Worm (Caenorhabditis elegans) whole organism, young adult: ENCODE measurements around the gene K12H6.12.
A peak's percentile ranks its signal among the peaks of the same experiment; 100 is the strongest.

Source experiments
- B0035.1 ChIP-seq: sonication (generic microtip); optimal IDR thresholded peaks from 2 replicates; lab custom pipeline; 2016; ENCODE audit warnings: missing genetic modification characterization, mild to moderate bottlenecking, missing compliant biosample characterization, missing genotype, missing genetic modification reagents
- F37B4.10 ChIP-seq: fragments of 200-800 bp; sonication (Bioruptor generic); IDR thresholded peaks from 2 replicates; pipeline ENCODE4 v1.3.6; 2022; ENCODE audit warnings: missing genetic modification characterization, missing compliant biosample characterization
- F39B2.1 ChIP-seq: fragments of 200-800 bp; sonication (Bioruptor generic); IDR thresholded peaks from 2 replicates; pipeline ENCODE4 v1.3.6; 2022; ENCODE audit warnings: missing genetic modification reagents, missing genetic modification characterization, missing compliant biosample characterization
- K11D2.4 ChIP-seq: fragments of 200-800 bp; sonication (Bioruptor generic); IDR thresholded peaks from 2 replicates; pipeline ENCODE4 v1.3.6; 2022; ENCODE audit warnings: missing genetic modification reagents, missing genetic modification characterization, missing compliant biosample characterization
- T26A5.8 ChIP-seq: sonication (generic microtip); optimal IDR thresholded peaks from 2 replicates; lab custom pipeline; 2016; ENCODE audit warnings: missing genetic modification characterization, missing compliant biosample characterization
- ZK185.1 ChIP-seq: sonication (generic microtip); optimal IDR thresholded peaks from 2 replicates; lab custom pipeline; 2016; ENCODE audit warnings: mild to moderate bottlenecking, missing genetic modification characterization, missing compliant biosample characterization; ENCODE audit not compliant: poor library complexity, severe bottlenecking
- attf-3 ChIP-seq: fragments of 200-800 bp; sonication (Bioruptor generic); conservative IDR thresholded peaks from 2 replicates; pipeline ENCODE4 v1.3.6; 2022; ENCODE audit warnings: missing genetic modification reagents, missing genetic modification characterization, missing compliant biosample characterization
- attf-5 ChIP-seq: fragments of 200-800 bp; sonication (Bioruptor generic); optimal IDR thresholded peaks from 2 replicates; lab custom pipeline; 2018; ENCODE audit warnings: mild to moderate bottlenecking, missing genetic modification characterization, missing compliant biosample characterization
- ccch-3 ChIP-seq: fragments of 200-800 bp; sonication (Bioruptor generic); optimal IDR thresholded peaks from 2 replicates; lab custom pipeline; 2018; ENCODE audit warnings: mild to moderate bottlenecking, missing genetic modification characterization, missing compliant biosample characterization
- cebp-1 ChIP-seq, 2 experiments: fragments of 200-800 bp in 1 of 2; sonication (Bioruptor generic) in 1 of 2; sonication (generic microtip) in 1 of 2; IDR thresholded peaks in 1 of 2; optimal IDR thresholded peaks in 1 of 2; 2 replicates each; pipeline versions ENCODE4 v1.3.6 to Lab custom; 2017 to 2022; ENCODE audit warnings: missing compliant biosample characterization in 2 of 2, missing genetic modification characterization in 2 of 2, mild to moderate bottlenecking in 1 of 2, missing genetic modification reagents in 1 of 2, moderate library complexity in 1 of 2
- ceh-27 ChIP-seq: fragments of 200-800 bp; sonication (Bioruptor generic); optimal IDR thresholded peaks from 2 replicates; lab custom pipeline; 2018; ENCODE audit warnings: mild to moderate bottlenecking, missing genetic modification characterization, moderate library complexity, missing compliant biosample characterization
- ceh-58 ChIP-seq: fragments of 200-800 bp; sonication (Bioruptor generic); IDR thresholded peaks from 2 replicates; pipeline ENCODE4 v1.3.6; 2022; ENCODE audit warnings: missing genetic modification characterization, missing compliant biosample characterization
- ceh-79 ChIP-seq: sonication (generic microtip); optimal IDR thresholded peaks from 2 replicates; lab custom pipeline; 2017; ENCODE audit warnings: mild to moderate bottlenecking, missing genetic modification characterization, missing compliant biosample characterization
- ceh-91 ChIP-seq: fragments of 200-800 bp; sonication (Bioruptor generic); IDR thresholded peaks from 2 replicates; pipeline ENCODE4 v1.3.6; 2022; ENCODE audit warnings: missing genetic modification reagents, missing genetic modification characterization, missing compliant biosample characterization
- chd-7 ChIP-seq: sonication (generic microtip); optimal IDR thresholded peaks from 2 replicates; lab custom pipeline; 2016; ENCODE audit warnings: mild to moderate bottlenecking, missing genetic modification characterization, moderate library complexity, missing compliant biosample characterization
- dpl-1 ChIP-seq: fragments of 150-350 bp; optimal IDR thresholded peaks from 2 replicates; lab custom pipeline; 2014; ENCODE audit warnings: missing biosample characterization, missing genetic modification reagents, missing genetic modification characterization
- fkh-3 ChIP-seq: sonication (generic microtip); optimal IDR thresholded peaks from 2 replicates; lab custom pipeline; 2016; ENCODE audit warnings: mild to moderate bottlenecking, missing genetic modification characterization, missing compliant biosample characterization
- gei-17 ChIP-seq: fragments of 200-800 bp; sonication (Bioruptor generic); optimal IDR thresholded peaks from 2 replicates; lab custom pipeline; 2018; ENCODE audit warnings: mild to moderate bottlenecking, missing genetic modification characterization, missing compliant biosample characterization
- him-1 ChIP-seq: sonication (generic microtip); optimal IDR thresholded peaks from 2 replicates; lab custom pipeline; 2016; ENCODE audit warnings: missing genotype, missing genetic modification reagents, missing genetic modification characterization, missing compliant biosample characterization
- hlh-26 ChIP-seq: fragments of 200-800 bp; sonication (Bioruptor generic); conservative IDR thresholded peaks from 2 replicates; pipeline ENCODE4 v1.3.6; 2022; ENCODE audit warnings: missing genetic modification reagents, missing genetic modification characterization, missing compliant biosample characterization
- lag-1 ChIP-seq: fragments of 200-800 bp; sonication (Bioruptor generic); IDR thresholded peaks from 2 replicates; pipeline ENCODE4 v1.3.6; 2022; ENCODE audit warnings: missing genetic modification reagents, missing genetic modification characterization, missing compliant biosample characterization
- let-526 ChIP-seq: fragments of 200-800 bp; sonication (Bioruptor generic); IDR thresholded peaks from 2 replicates; pipeline ENCODE4 v1.3.6; 2022; ENCODE audit warnings: missing genetic modification reagents, missing genetic modification characterization, missing compliant biosample characterization
- madf-10 ChIP-seq: sonication (generic microtip); optimal IDR thresholded peaks from 2 replicates; lab custom pipeline; 2016; ENCODE audit warnings: mild to moderate bottlenecking, missing genetic modification characterization, missing compliant biosample characterization
- madf-3 ChIP-seq: fragments of 200-800 bp; sonication (Bioruptor generic); IDR thresholded peaks from 2 replicates; pipeline ENCODE4 v1.3.6; 2022; ENCODE audit warnings: missing genetic modification reagents, missing genetic modification characterization, missing compliant biosample characterization
- mel-28 ChIP-seq: sonication (generic microtip); optimal IDR thresholded peaks from 2 replicates; lab custom pipeline; 2016; ENCODE audit warnings: borderline replicate concordance, mild to moderate bottlenecking, missing genetic modification characterization, missing compliant biosample characterization
- mes-4 ChIP-seq: sonication (generic microtip); optimal IDR thresholded peaks from 2 replicates; lab custom pipeline; 2016; ENCODE audit warnings: missing genotype, missing genetic modification characterization, missing compliant biosample characterization
- mxl-1 ChIP-seq: sonication (generic microtip); optimal IDR thresholded peaks from 2 replicates; lab custom pipeline; 2016; ENCODE audit warnings: missing genetic modification characterization, missing compliant biosample characterization
- nfya-1 ChIP-seq: sonication (generic microtip); optimal IDR thresholded peaks from 2 replicates; lab custom pipeline; 2017; ENCODE audit warnings: antibody characterized with exemption, missing compliant biosample characterization, missing genetic modification characterization, borderline replicate concordance; ENCODE audit not compliant: insufficient read depth
- nfya-2 ChIP-seq: fragments of 200-800 bp; sonication (Bioruptor generic); IDR thresholded peaks from 2 replicates; pipeline ENCODE4 v1.3.6; 2022; ENCODE audit warnings: missing genetic modification reagents, missing genetic modification characterization, missing compliant biosample characterization
- nfyb-1 ChIP-seq: fragments of 200-800 bp; sonication (Bioruptor generic); IDR thresholded peaks from 2 replicates; pipeline ENCODE4 v1.3.6; 2022; ENCODE audit warnings: missing genetic modification reagents, missing genetic modification characterization, missing compliant biosample characterization
- nhr-80 ChIP-seq: sonication (generic microtip); optimal IDR thresholded peaks from 2 replicates; lab custom pipeline; 2016; ENCODE audit warnings: missing genetic modification characterization, missing compliant biosample characterization
- nhr-90 ChIP-seq: sonication (generic microtip); optimal IDR thresholded peaks from 2 replicates; lab custom pipeline; 2016; ENCODE audit warnings: missing genotype, mild to moderate bottlenecking, missing genetic modification characterization, missing compliant biosample characterization
- pha-4 ChIP-seq: fragments of 150-350 bp; sonication (generic microtip); optimal IDR thresholded peaks from 2 replicates; lab custom pipeline; 2014; ENCODE audit warnings: missing biosample characterization, missing genetic modification reagents, missing genetic modification characterization
- repo-1 ChIP-seq: sonication (generic microtip); optimal IDR thresholded peaks from 2 replicates; lab custom pipeline; 2017; ENCODE audit warnings: mild to moderate bottlenecking, missing genetic modification characterization, missing compliant biosample characterization
- rpc-1 ChIP-seq, 2 experiments: fragments of 150-350 bp in 1 of 2; sonication (generic microtip) in 1 of 2; optimal IDR thresholded peaks; 2 replicates each; lab custom pipeline; 2014 to 2018; ENCODE audit warnings: missing biosample characterization in 1 of 2, missing genetic modification characterization in 1 of 2, missing genetic modification reagents in 1 of 2, missing genotype in 1 of 2
- sdz-38 ChIP-seq: sonication (generic microtip); optimal IDR thresholded peaks from 2 replicates; lab custom pipeline; 2016; ENCODE audit warnings: missing genotype, missing genetic modification characterization, missing compliant biosample characterization
- sea-2 ChIP-seq: fragments of 200-800 bp; sonication (Bioruptor generic); IDR thresholded peaks from 2 replicates; pipeline ENCODE4 v1.3.6; 2022; ENCODE audit warnings: missing genetic modification characterization, missing compliant biosample characterization
- snpc-1.1 ChIP-seq: sonication (generic microtip); optimal IDR thresholded peaks from 2 replicates; lab custom pipeline; 2017; ENCODE audit warnings: missing genetic modification characterization, mild to moderate bottlenecking, missing compliant biosample characterization, antibody characterized with exemption, moderate library complexity, missing genotype, missing genetic modification reagents; ENCODE audit not compliant: insufficient read depth
- snpc-1.3 ChIP-seq: sonication (generic microtip); optimal IDR thresholded peaks from 2 replicates; lab custom pipeline; 2017; ENCODE audit warnings: missing genetic modification characterization, mild to moderate bottlenecking, missing compliant biosample characterization, antibody characterized with exemption, moderate library complexity, missing genotype, missing genetic modification reagents; ENCODE audit not compliant: insufficient read depth
- sptf-2 ChIP-seq: fragments of 200-800 bp; sonication (Bioruptor generic); optimal IDR thresholded peaks from 2 replicates; lab custom pipeline; 2018; ENCODE audit warnings: mild to moderate bottlenecking, missing genetic modification characterization, missing compliant biosample characterization
- tlf-1 ChIP-seq: fragments of 200-800 bp; sonication (Bioruptor generic); optimal IDR thresholded peaks from 2 replicates; lab custom pipeline; 2018; ENCODE audit warnings: mild to moderate bottlenecking, missing genetic modification characterization, missing compliant biosample characterization
- unc-130 ChIP-seq: sonication (generic microtip); optimal IDR thresholded peaks from 2 replicates; lab custom pipeline; 2016; ENCODE audit warnings: missing genetic modification reagents, missing genetic modification characterization, missing compliant biosample characterization
- xnd-1 ChIP-seq: sonication (generic microtip); optimal IDR thresholded peaks from 2 replicates; lab custom pipeline; 2016; ENCODE audit warnings: missing genotype, missing genetic modification reagents, missing genetic modification characterization, missing compliant biosample characterization
- zfh-2 ChIP-seq: fragments of 200-800 bp; sonication (Bioruptor generic); conservative IDR thresholded peaks from 2 replicates; pipeline ENCODE4 v1.3.6; 2022; ENCODE audit warnings: missing genetic modification reagents, missing genetic modification characterization, missing compliant biosample characterization
- zim-3 ChIP-seq: sonication (generic microtip); optimal IDR thresholded peaks from 2 replicates; lab custom pipeline; 2017; ENCODE audit warnings: mild to moderate bottlenecking, missing genetic modification characterization, moderate library complexity, missing compliant biosample characterization
- ztf-6 ChIP-seq: fragments of 200-800 bp; sonication (Bioruptor generic); IDR thresholded peaks from 2 replicates; pipeline ENCODE4 v1.3.6; 2022; ENCODE audit warnings: missing genetic modification reagents, missing genetic modification characterization, missing compliant biosample characterization

K12H6.12 gene

DNA sequence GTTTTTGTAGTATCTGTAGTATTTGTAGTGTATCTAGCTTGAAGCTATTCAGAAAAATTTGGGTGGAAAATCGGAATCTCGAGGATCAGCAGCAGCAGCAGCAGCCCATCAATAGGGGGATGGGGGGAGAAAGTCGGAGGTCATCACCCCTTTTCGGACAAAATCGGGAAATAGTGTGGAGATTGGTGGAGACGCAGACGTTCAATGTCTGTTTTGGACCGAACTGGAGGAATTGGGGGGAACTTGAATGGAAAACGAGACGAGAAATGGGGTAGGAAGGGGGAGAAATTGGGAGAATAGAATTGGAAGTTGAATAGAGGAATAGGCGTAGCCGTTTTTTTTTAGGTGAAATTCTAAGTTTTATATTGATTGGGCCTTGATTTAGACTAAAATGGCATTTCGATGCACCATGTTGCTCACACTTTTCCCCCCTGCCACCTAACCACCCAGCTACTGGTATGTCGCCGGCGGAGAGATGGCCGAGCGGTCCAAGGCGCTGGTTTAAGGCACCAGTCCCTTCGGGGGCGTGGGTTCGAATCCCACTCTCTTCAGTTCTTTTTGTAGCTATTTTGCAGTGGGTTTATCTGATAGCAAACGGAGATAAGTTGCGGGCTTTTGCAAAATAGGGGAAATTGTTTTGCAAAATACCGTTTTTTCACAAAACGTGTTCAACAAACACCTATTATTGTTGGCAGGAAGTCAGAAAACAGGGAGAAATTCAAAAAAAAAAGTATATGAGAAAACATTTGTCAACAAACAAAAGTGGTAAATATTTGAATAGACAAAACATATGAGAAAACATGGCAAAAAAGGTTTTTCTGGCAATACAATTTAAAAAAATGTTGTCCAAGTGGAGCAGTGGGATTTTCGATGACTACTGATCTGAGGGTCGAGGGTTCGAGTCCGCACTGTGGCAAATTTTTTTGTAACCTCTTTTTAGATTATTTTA lies 52.2 kb downstream of the K12H6.12 start:
- TF ChIP-seq chd-7 (peak; percentile 19), F37B4.10 (GFP tag; lab: Robert Waterston, UW) (no peak), nhr-90 (peak; percentile 67), F39B2.1 (GFP tag; lab: Robert Waterston, UW) (no peak), zfh-2 (GFP tag; lab: Robert Waterston, UW) (peak; percentile 62), K11D2.4 (no peak), ccch-3 (GFP tag; lab: Kevin White, UChicago) (no peak), B0035.1 (tag; lab: Kevin White, UChicago) (no peak), nhr-80 (tag; lab: Kevin White, UChicago) (no peak), madf-10 (no peak), madf-3 (GFP tag; lab: Robert Waterston, UW) (no peak), tlf-1 (GFP tag; lab: Kevin White, UChicago) (no peak), zim-3 (tag; lab: Kevin White, UChicago) (no peak), ZK185.1 (tag; lab: Kevin White, UChicago) (no peak), rpc-1 (optimal IDR thresholded peaks at IDR 0.05; lab: Kevin White, UChicago) (peak; percentile 64), rpc-1 (tag; optimal IDR thresholded peaks at IDR 0.05; lab: Kevin White, UChicago) (peak; percentile 83), let-526 (GFP tag; lab: Robert Waterston, UW) (peak; percentile 73; the same call in 1 of the 2 replicates), ztf-6 (GFP tag; lab: Robert Waterston, UW) (no peak), hlh-26 (no peak), mes-4 (tag; lab: Kevin White, UChicago) (no peak), nfyb-1 (GFP tag; lab: Robert Waterston, UW) (peak; percentile 67; the same call in 1 of the 2 replicates), sea-2 (GFP tag; lab: Robert Waterston, UW) (no peak), sptf-2 (no peak), lag-1 (GFP tag; lab: Robert Waterston, UW) (no peak), nfya-2 (no peak), nfya-1 (tag; lab: Kevin White, UChicago) (no peak), unc-130 (no peak), ceh-91 (GFP tag; lab: Robert Waterston, UW) (no peak), cebp-1 (GFP tag; IDR thresholded peaks at IDR 0.05; lab: Robert Waterston, UW) (no peak), cebp-1 (tag; optimal IDR thresholded peaks at IDR 0.05; lab: Kevin White, UChicago) (peak; percentile 50), attf-5 (GFP tag; lab: Kevin White, UChicago) (no peak), fkh-3 (tag; lab: Kevin White, UChicago) (no peak), snpc-1.1 (tag; lab: Kevin White, UChicago) (no peak), ceh-58 (GFP tag; lab: Robert Waterston, UW) (no peak), xnd-1 (tag; lab: Kevin White, UChicago) (no peak), attf-3 (GFP tag; lab: Robert Waterston, UW) (no peak), gei-17 (GFP tag; lab: Kevin White, UChicago) (no peak), pha-4 (no peak), mel-28 (no peak), mxl-1 (tag; lab: Kevin White, UChicago) (no peak), him-1 (tag; lab: Kevin White, UChicago) (peak; percentile 75), ceh-79 (tag; lab: Kevin White, UChicago) (peak; percentile 31), dpl-1 (no peak), T26A5.8 (tag; lab: Kevin White, UChicago) (no peak), ceh-27 (no peak), snpc-1.3 (tag; lab: Kevin White, UChicago) (no peak), repo-1 (tag; lab: Kevin White, UChicago) (no peak), sdz-38 (no peak)
